Worm (Caenorhabditis elegans): ENCODE measurements around the gene col-88.

col-88 gene

ce11 chrIII:50418-50817 is 9.6 kb downstream of the col-88 start:
- TF ChIP-seq daf-12 (tag; optimal IDR thresholded peaks at IDR 0.05) (no peak), skn-1 (tag; optimal IDR thresholded peaks at IDR 0.05) (no peak), eor-1 (tag; optimal IDR thresholded peaks at IDR 0.05) (no peak), nfya-1 (tag; optimal IDR thresholded peaks at IDR 0.05; ENCODE audit: insufficient read depth) (no peak), R02D3.7 (tag; optimal IDR thresholded peaks at IDR 0.05) (no peak)

DNA sequence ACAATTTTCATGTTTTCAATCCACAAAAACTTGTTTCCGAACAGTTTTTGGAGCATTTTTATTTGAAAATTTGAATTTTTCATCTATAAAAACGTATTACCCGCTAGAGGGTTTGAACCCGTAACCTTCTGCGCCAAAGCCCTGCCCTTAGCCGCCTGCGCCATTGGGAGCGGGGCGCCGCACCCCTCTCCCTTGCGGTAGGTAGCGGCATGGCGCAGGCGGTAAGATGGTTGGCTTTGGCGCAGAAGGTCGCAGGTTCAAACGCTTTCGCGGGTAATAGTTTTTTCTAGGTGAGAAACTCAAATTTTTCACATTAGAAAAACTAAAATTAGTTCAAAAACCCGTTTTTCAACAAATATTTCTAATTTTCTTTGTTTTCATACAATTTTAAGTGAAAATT is 10.8 kb downstream of the col-88 start:
- TF ChIP-seq aly-2 (tag; optimal IDR thresholded peaks at IDR 0.05) (no peak), elt-1 (tag; optimal IDR thresholded peaks at IDR 0.05) (no peak), unc-62 (GFP tag; optimal IDR thresholded peaks at IDR 0.05) (no peak), egl-5 (tag; optimal IDR thresholded peaks at IDR 0.05) (no peak), lin-39 (tag; optimal IDR thresholded peaks at IDR 0.05) (no peak), ztf-11 (tag; optimal IDR thresholded peaks at IDR 0.05) (no peak), ceh-82 (tag; optimal IDR thresholded peaks at IDR 0.05) (no peak), nhr-76 (tag; optimal IDR thresholded peaks at IDR 0.05) (no peak), egl-27 (tag; optimal IDR thresholded peaks at IDR 0.05) (no peak), nhr-28 (tag; optimal IDR thresholded peaks at IDR 0.05) (no peak), fkh-10 (GFP tag; optimal IDR thresholded peaks at IDR 0.05) (no peak), lin-15B (tag; optimal IDR thresholded peaks at IDR 0.05) (no peak), hmg-11 (tag; optimal IDR thresholded peaks at IDR 0.05) (no peak), nhr-12 (tag; optimal IDR thresholded peaks at IDR 0.05) (no peak), fkh-2 (tag; optimal IDR thresholded peaks at IDR 0.05) (no peak), elt-2 (tag; optimal IDR thresholded peaks at IDR 0.05) (no peak), ztf-4 (tag; optimal IDR thresholded peaks at IDR 0.05) (no peak), nfya-1 (tag; optimal IDR thresholded peaks at IDR 0.05; ENCODE audit: insufficient read depth) (no peak), nhr-67 (tag; optimal IDR thresholded peaks at IDR 0.05) (no peak)

DNA sequence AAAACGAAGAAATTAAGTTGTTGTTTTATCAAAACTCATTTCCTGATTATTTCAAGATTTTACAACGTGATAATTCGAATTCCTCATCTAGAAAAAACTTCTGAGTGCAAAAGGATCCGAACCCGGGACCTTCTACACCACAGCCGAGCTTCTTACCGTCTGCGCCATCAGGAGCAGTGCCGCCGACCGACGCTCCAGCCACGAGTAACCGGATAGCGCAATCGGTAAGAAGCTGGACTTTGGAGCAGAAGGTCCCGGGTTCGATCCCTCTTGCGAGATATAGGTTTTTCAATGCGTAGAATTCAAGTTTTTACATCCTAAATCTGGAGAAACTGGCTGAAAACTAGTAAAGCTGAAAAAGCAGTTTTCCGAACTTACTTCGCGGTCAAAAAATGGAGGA is 12.8 kb downstream of the col-88 start:
- TF ChIP-seq nhr-12 (tag; optimal IDR thresholded peaks at IDR 0.05) = no peak
- no peak for TF ChIP-seq sea-2 (GFP tag; optimal IDR thresholded peaks at IDR 0.05)
- TF ChIP-seq elt-3 (tag; optimal IDR thresholded peaks at IDR 0.05) = no peak
- no peak for TF ChIP-seq daf-12 (tag; optimal IDR thresholded peaks at IDR 0.05)
- TF ChIP-seq R02D3.7 (tag; optimal IDR thresholded peaks at IDR 0.05) = no peak
- no peak for TF ChIP-seq nfya-1 (tag; optimal IDR thresholded peaks at IDR 0.05; ENCODE audit: insufficient read depth)
- no peak for TF ChIP-seq nhr-28 (tag; optimal IDR thresholded peaks at IDR 0.05)
- TF ChIP-seq unc-39 (tag; optimal IDR thresholded peaks at IDR 0.05) = no peak
- TF ChIP-seq nhr-11 (tag; optimal IDR thresholded peaks at IDR 0.05) = no peak
- TF ChIP-seq elt-2 (tag; optimal IDR thresholded peaks at IDR 0.05) = no peak
- TF ChIP-seq pqm-1 (tag; optimal IDR thresholded peaks at IDR 0.05) = no peak
- TF ChIP-seq jun-1 (tag; optimal IDR thresholded peaks at IDR 0.05) = no peak
- no peak for TF ChIP-seq ztf-11 (tag; optimal IDR thresholded peaks at IDR 0.05)

- TF ChIP-seq egl-27 (tag; optimal IDR thresholded peaks at IDR 0.05) = no peak
- TF ChIP-seq ztf-4 (tag; optimal IDR thresholded peaks at IDR 0.05) = no peak
- TF ChIP-seq sea-2 (GFP tag; optimal IDR thresholded peaks at IDR 0.05) = no peak
- no peak for TF ChIP-seq skn-1 (tag; optimal IDR thresholded peaks at IDR 0.05)
- TF ChIP-seq egl-5 (tag; optimal IDR thresholded peaks at IDR 0.05) = no peak
- TF ChIP-seq R02D3.7 (tag; optimal IDR thresholded peaks at IDR 0.05) = no peak
- TF ChIP-seq ceh-82 (tag; optimal IDR thresholded peaks at IDR 0.05) = no peak
- no peak for TF ChIP-seq nfya-1 (tag; optimal IDR thresholded peaks at IDR 0.05; ENCODE audit: insufficient read depth)
- no peak for TF ChIP-seq nhr-76 (tag; optimal IDR thresholded peaks at IDR 0.05)
- TF ChIP-seq eor-1 (tag; optimal IDR thresholded peaks at IDR 0.05) = no peak
- no peak for TF ChIP-seq nhr-11 (tag; optimal IDR thresholded peaks at IDR 0.05)
- TF ChIP-seq nhr-77 (tag; optimal IDR thresholded peaks at IDR 0.05) = no peak
- no peak for TF ChIP-seq nhr-43 (tag; optimal IDR thresholded peaks at IDR 0.05; ENCODE audit: poor library complexity, severe bottlenecking)
- TF ChIP-seq fos-1 (tag; optimal IDR thresholded peaks at IDR 0.05) = no peak
These were observed 20.2 kb downstream of the col-88 start, which contains the start of gene btb-5 for ce11 chrIII:61045-61444. btb-5 (minus strand) TSS chrIII:61145.

- TF ChIP-seq R02D3.7 (tag; optimal IDR thresholded peaks at IDR 0.05) (no peak), pha-4 (tag; optimal IDR thresholded peaks at IDR 0.05) (peak; percentile 34), elt-3 (tag; optimal IDR thresholded peaks at IDR 0.05) (peak in 1 of 3 experiments; percentile 78), lsy-12 (tag; optimal IDR thresholded peaks at IDR 0.05) (no peak), zag-1 (tag; optimal IDR thresholded peaks at IDR 0.05) (peak; percentile 28), lin-39 (tag; optimal IDR thresholded peaks at IDR 0.05) (peak; percentile 13), ama-1 (optimal IDR thresholded peaks at IDR 0.05) (peak; percentile 41), nhr-28 (tag; optimal IDR thresholded peaks at IDR 0.05) (no peak), nhr-23 (tag; optimal IDR thresholded peaks at IDR 0.05) (peak; percentile 1), tbx-2 (tag; optimal IDR thresholded peaks at IDR 0.05) (peak; percentile 58), ztf-4 (tag; optimal IDR thresholded peaks at IDR 0.05) (no peak), fkh-10 (GFP tag; optimal IDR thresholded peaks at IDR 0.05) (no peak), nhr-43 (tag; optimal IDR thresholded peaks at IDR 0.05; ENCODE audit: poor library complexity, severe bottlenecking) (peak; percentile 10), nhr-12 (tag; optimal IDR thresholded peaks at IDR 0.05) (no peak), nfya-1 (tag; optimal IDR thresholded peaks at IDR 0.05; ENCODE audit: insufficient read depth) (no peak)
These were observed 21.6 kb downstream of the col-88 start for ce11 chrIII:62383-62873.
